Fruit fly (Drosophila melanogaster) whole organism, embryonic: ENCODE measurements around the gene CG3902.

ENCODE experiments used
- BtbVII ChIP-seq: fragments of 200-800 bp; sonication (Bioruptor generic); optimal IDR thresholded peaks from 3 replicates; lab custom pipeline; 2017; ENCODE audit warnings: missing biosample characterization, mild to moderate bottlenecking, missing genetic modification characterization
- CG13296 ChIP-seq: fragments of 200-800 bp; sonication (Bioruptor generic); optimal IDR thresholded peaks from 3 replicates; lab custom pipeline; 2018; ENCODE audit warnings: missing biosample characterization, mild to moderate bottlenecking, missing genetic modification characterization
- CG13894 ChIP-seq: fragments of 200-800 bp; sonication (Bioruptor generic); optimal IDR thresholded peaks from 3 replicates; lab custom pipeline; 2018; ENCODE audit warnings: missing biosample characterization, mild to moderate bottlenecking, missing genetic modification characterization, moderate library complexity
- CG14860 ChIP-seq: fragments of 200-800 bp; sonication (Bioruptor generic); IDR thresholded peaks from 3 replicates; pipeline ENCODE4 v1.3.6; 2022; ENCODE audit warnings: missing biosample characterization, missing genetic modification characterization; ENCODE audit not compliant: partially characterized antibody
- CG15269 ChIP-seq: fragments of 200-800 bp; sonication (Bioruptor generic); optimal IDR thresholded peaks from 2 replicates; lab custom pipeline; 2018; ENCODE audit warnings: missing biosample characterization, mild to moderate bottlenecking, missing genetic modification characterization, moderate library complexity
- CG2712 ChIP-seq: fragments of 200-800 bp; optimal IDR thresholded peaks from 3 replicates; lab custom pipeline; 2019; ENCODE audit warnings: missing biosample characterization, mild to moderate bottlenecking, missing genetic modification characterization, moderate library complexity
- CG31441 ChIP-seq: fragments of 200-800 bp; sonication (Bioruptor generic); IDR thresholded peaks from 2 replicates; pipeline ENCODE4 v1.3.6; 2022; ENCODE audit warnings: missing biosample characterization, missing genetic modification characterization
- CG6813 ChIP-seq: fragments of 200-800 bp; sonication (Bioruptor generic); optimal IDR thresholded peaks from 2 replicates; lab custom pipeline; 2017; ENCODE audit warnings: missing biosample characterization, missing genetic modification characterization, mild to moderate bottlenecking, moderate library complexity, missing genetic modification reagents
- CG7372 ChIP-seq: fragments of 200-800 bp; sonication (Bioruptor generic); IDR thresholded peaks from 2 replicates; pipeline ENCODE4 v1.3.6; 2022; ENCODE audit warnings: missing biosample characterization, missing genetic modification characterization
- D19A ChIP-seq: fragments of 200-800 bp; optimal IDR thresholded peaks from 3 replicates; lab custom pipeline; 2019; ENCODE audit warnings: missing biosample characterization, mild to moderate bottlenecking, missing genetic modification characterization, moderate library complexity
- Eip74EF ChIP-seq, 2 experiments: fragments of 200-800 bp in 1 of 2; fragments of >200 bp in 1 of 2; sonication (Bioruptor generic) in 1 of 2; optimal IDR thresholded peaks; 2 replicates each; lab custom pipeline; 2017 to 2019; ENCODE audit warnings: missing biosample characterization in 2 of 2, missing genetic modification characterization in 2 of 2, mild to moderate bottlenecking in 1 of 2, moderate library complexity in 1 of 2
- Hmr ChIP-seq: fragments of 200-800 bp; sonication (Bioruptor generic); optimal IDR thresholded peaks from 3 replicates; lab custom pipeline; 2017; ENCODE audit warnings: mild to moderate bottlenecking, missing biosample characterization, missing genetic modification reagents, missing genetic modification characterization
- Jarid2 ChIP-seq: fragments of 200-800 bp; sonication (Bioruptor generic); optimal IDR thresholded peaks from 3 replicates; lab custom pipeline; 2017; ENCODE audit warnings: mild to moderate bottlenecking, missing biosample characterization, missing genetic modification reagents, missing genetic modification characterization
- Meics ChIP-seq: fragments of 200-800 bp; sonication (Bioruptor generic); optimal IDR thresholded peaks from 2 replicates; lab custom pipeline; 2017; ENCODE audit warnings: missing biosample characterization, mild to moderate bottlenecking, missing genetic modification characterization
- Mrtf ChIP-seq: fragments of 200-800 bp; sonication (Bioruptor generic); IDR thresholded peaks from 3 replicates; pipeline ENCODE4 v1.3.6; 2022; ENCODE audit warnings: missing biosample characterization, missing genetic modification characterization
- Oaz ChIP-seq: fragments of 200-800 bp; sonication (Bioruptor generic); IDR thresholded peaks from 2 replicates; pipeline ENCODE4 v1.3.6; 2022; ENCODE audit warnings: missing biosample characterization, missing genetic modification characterization
- PHDP ChIP-seq: fragments of 200-800 bp; sonication (Bioruptor generic); optimal IDR thresholded peaks from 3 replicates; lab custom pipeline; 2018; ENCODE audit warnings: missing biosample characterization, mild to moderate bottlenecking, missing genetic modification characterization, moderate library complexity
- Ptx1 ChIP-seq: fragments of 200-800 bp; sonication (Bioruptor generic); IDR thresholded peaks from 2 replicates; pipeline ENCODE4 v1.3.6; 2022; ENCODE audit warnings: missing biosample characterization, missing genetic modification characterization
- Spps ChIP-seq: fragments of 200-800 bp; sonication (Bioruptor generic); optimal IDR thresholded peaks from 2 replicates; lab custom pipeline; 2018; ENCODE audit warnings: missing biosample characterization, mild to moderate bottlenecking, missing genetic modification characterization
- croc ChIP-seq: fragments of 200-800 bp; sonication (Bioruptor generic); conservative IDR thresholded peaks from 3 replicates; pipeline ENCODE4 v1.3.6; 2022; ENCODE audit warnings: missing biosample characterization, missing genetic modification characterization
- dmrt99B ChIP-seq: fragments of 200-800 bp; sonication (Bioruptor generic); optimal IDR thresholded peaks from 2 replicates; lab custom pipeline; 2018; ENCODE audit warnings: missing biosample characterization, mild to moderate bottlenecking, missing genetic modification characterization, moderate library complexity
- en ChIP-seq: fragments of 200-800 bp; sonication (Bioruptor generic); optimal IDR thresholded peaks from 2 replicates; lab custom pipeline; 2016; ENCODE audit warnings: missing biosample characterization, missing genetic modification characterization
- exex ChIP-seq: fragments of 200-800 bp; sonication (Bioruptor generic); optimal IDR thresholded peaks from 4 replicates; lab custom pipeline; 2018; ENCODE audit warnings: missing biosample characterization, mild to moderate bottlenecking, missing genetic modification characterization, moderate library complexity
- fd96Cb ChIP-seq: fragments of 200-800 bp; sonication (Bioruptor generic); optimal IDR thresholded peaks from 2 replicates; lab custom pipeline; 2018; ENCODE audit warnings: missing biosample characterization, mild to moderate bottlenecking, missing genetic modification characterization, moderate library complexity
- grau ChIP-seq: fragments of 200-800 bp; optimal IDR thresholded peaks from 3 replicates; lab custom pipeline; 2019; ENCODE audit warnings: missing biosample characterization, mild to moderate bottlenecking, missing genetic modification characterization, moderate library complexity
- insv ChIP-seq, 2 experiments: fragments of 200-800 bp; sonication (Bioruptor generic); optimal IDR thresholded peaks; 3 replicates each; lab custom pipeline; 2016 to 2018; ENCODE audit warnings: missing biosample characterization in 2 of 2, missing genetic modification characterization in 2 of 2
- lab ChIP-seq: fragments of 200-800 bp; sonication (Bioruptor generic); optimal IDR thresholded peaks from 3 replicates; lab custom pipeline; 2017; ENCODE audit warnings: missing biosample characterization, missing genetic modification characterization, mild to moderate bottlenecking, moderate library complexity, missing genetic modification reagents
- org-1 ChIP-seq: fragments of 200-800 bp; sonication (Bioruptor generic); optimal IDR thresholded peaks from 2 replicates; lab custom pipeline; 2017; ENCODE audit warnings: missing biosample characterization, missing genetic modification characterization
- sd ChIP-seq: fragments of 200-800 bp; sonication (Bioruptor generic); optimal IDR thresholded peaks from 3 replicates; lab custom pipeline; 2018; ENCODE audit warnings: missing biosample characterization, mild to moderate bottlenecking, missing genetic modification characterization, moderate library complexity
- sug ChIP-seq: fragments of 200-800 bp; optimal IDR thresholded peaks from 2 replicates; lab custom pipeline; 2019; ENCODE audit warnings: missing biosample characterization, mild to moderate bottlenecking, missing genetic modification characterization, moderate library complexity
- vvl ChIP-seq: fragments of 200-800 bp; sonication (Bioruptor generic); IDR thresholded peaks from 2 replicates; pipeline ENCODE4 v1.3.6; 2022; ENCODE audit warnings: missing biosample characterization, missing genetic modification characterization
- zen ChIP-seq: fragments of 200-800 bp; sonication (Bioruptor generic); optimal IDR thresholded peaks from 3 replicates; lab custom pipeline; 2018; ENCODE audit warnings: missing biosample characterization, mild to moderate bottlenecking, missing genetic modification characterization, moderate library complexity
- zf30C ChIP-seq: fragments of 200-800 bp; sonication (Bioruptor generic); optimal IDR thresholded peaks from 3 replicates; lab custom pipeline; 2018; ENCODE audit warnings: missing biosample characterization, mild to moderate bottlenecking, missing genetic modification characterization

The CG3902 gene

dm6 chr3L:18846272-18846741 lies 51.8 kb downstream of the CG3902 start (continued):
- TF ChIP-seq D19A (tag; lab: Kevin White, UChicago) (peak; percentile 2), Meics (peak; percentile 27), CG2712 (tag; lab: Kevin White, UChicago) (peak; percentile 12), sug (peak; percentile 20), Oaz (GFP tag; lab: Robert Waterston, UW) (no peak), CG31441 (peak; percentile 52), PHDP (tag; lab: Kevin White, UChicago) (peak; percentile 15), insv (GFP tag; optimal IDR thresholded peaks at IDR 0.05; lab: Kevin White, UChicago) (no peak), CG14860 (GFP tag; lab: Robert Waterston, UW) (peak; percentile 14; the same call in 1 of the 3 replicates), croc (GFP tag; lab: Robert Waterston, UW) (no peak), zf30C (GFP tag; lab: Kevin White, UChicago) (peak; percentile 7), CG15269 (peak; percentile 13), CG13894 (tag; lab: Kevin White, UChicago) (peak; percentile 42), BtbVII (peak; percentile 28), Hmr (GFP tag; lab: Kevin White, UChicago) (peak; percentile 28), Eip74EF (GFP tag; optimal IDR thresholded peaks at IDR 0.05; lab: Kevin White, UChicago) (no peak), dmrt99B (tag; lab: Kevin White, UChicago) (peak; percentile 24), sd (tag; lab: Kevin White, UChicago) (peak; percentile 46)
- TF ChIP-seq, all 482 proteins: peak for 47

- TF ChIP-seq vvl (GFP tag; lab: Robert Waterston, UW) (0 out of 2 replicates have a peak, but pooled peaks have one; percentile 10), CG6813 (GFP tag; lab: Kevin White, UChicago) (no peak), en (GFP tag; lab: Kevin White, UChicago) (no peak), grau (tag; lab: Kevin White, UChicago) (no peak), CG7372 (no peak), Jarid2 (GFP tag; lab: Kevin White, UChicago) (peak; percentile 26), lab (GFP tag; lab: Kevin White, UChicago) (peak; percentile 48), Ptx1 (no peak), BtbVII (peak; percentile 58), CG13296 (GFP tag; lab: Kevin White, UChicago) (peak; percentile 27), org-1 (GFP tag; lab: Kevin White, UChicago) (no peak)
These were observed 52.0 kb downstream of the CG3902 start, which contains the start of gene Indy for dm6 chr3L:18846233-18846271. Gene Indy, minus strand, starts transcription at chr3L:18846267.

dm6 chr3L:18845833-18846232 lies 52.3 kb downstream of the CG3902 start:
- TF ChIP-seq fd96Cb (no peak), Spps (tag; lab: Kevin White, UChicago) (no peak), exex (peak; percentile 69), zen (tag; lab: Kevin White, UChicago) (peak; percentile 61), Mrtf (GFP tag; lab: Robert Waterston, UW) (no peak)
